Worm (Caenorhabditis elegans) whole organism, L1 larva: ENCODE measurements around the gene aly-3.

ENCODE experiments used
- C04F5.9 ChIP-seq: sonication (generic microtip); optimal IDR thresholded peaks from 2 replicates; lab custom pipeline; 2016; ENCODE audit warnings: missing genetic modification characterization, missing compliant biosample characterization
- C34B4.2 ChIP-seq: sonication (generic microtip); optimal IDR thresholded peaks from 2 replicates; lab custom pipeline; 2017; ENCODE audit warnings: mild to moderate bottlenecking, missing genetic modification characterization, missing compliant biosample characterization
- F16B12.6 ChIP-seq: fragments of 150-350 bp; optimal IDR thresholded peaks from 2 replicates; lab custom pipeline; 2014; ENCODE audit warnings: missing biosample characterization, missing genetic modification characterization
- aha-1 ChIP-seq: fragments of 150-350 bp; optimal IDR thresholded peaks from 2 replicates; lab custom pipeline; 2014; ENCODE audit warnings: missing biosample characterization, missing genetic modification characterization
- alr-1 ChIP-seq: fragments of 200-800 bp; sonication (Bioruptor generic); optimal IDR thresholded peaks from 2 replicates; lab custom pipeline; 2018; ENCODE audit warnings: borderline replicate concordance, mild to moderate bottlenecking, missing genetic modification characterization, missing compliant biosample characterization
- aly-2 ChIP-seq: fragments of 150-350 bp; optimal IDR thresholded peaks from 2 replicates; lab custom pipeline; 2014; ENCODE audit warnings: missing biosample characterization, missing genetic modification characterization
- ama-1 ChIP-seq: fragments of 150-350 bp; optimal IDR thresholded peaks from 2 replicates; lab custom pipeline; 2014
- blmp-1 ChIP-seq: fragments of 150-350 bp; optimal IDR thresholded peaks from 2 replicates; lab custom pipeline; 2014; ENCODE audit warnings: missing biosample characterization, missing genetic modification characterization
- ceh-82 ChIP-seq, 3 experiments: fragments of 150-350 bp in 1 of 3; sonication (generic microtip) in 2 of 3; optimal IDR thresholded peaks; 2 replicates each; lab custom pipeline; 2014 to 2017; ENCODE audit warnings: missing biosample characterization in 3 of 3, missing genetic modification characterization in 3 of 3
- ceh-90 ChIP-seq: sonication (generic microtip); optimal IDR thresholded peaks from 2 replicates; lab custom pipeline; 2016; ENCODE audit warnings: missing genetic modification characterization, missing compliant biosample characterization
- ces-1 ChIP-seq: fragments of 150-350 bp; optimal IDR thresholded peaks from 2 replicates; lab custom pipeline; 2014; ENCODE audit warnings: missing biosample characterization, missing genetic modification reagents, missing genetic modification characterization
- dpl-1 ChIP-seq, 3 experiments: fragments of 150-350 bp in 2 of 3; sonication (generic microtip) in 1 of 3; optimal IDR thresholded peaks; 2 replicates each; lab custom pipeline; 2014 to 2017; ENCODE audit warnings: missing biosample characterization in 3 of 3, missing genetic modification characterization in 3 of 3, missing genetic modification reagents in 3 of 3
- dsc-1 ChIP-seq: sonication (generic microtip); optimal IDR thresholded peaks from 2 replicates; lab custom pipeline; 2016; ENCODE audit warnings: mild to moderate bottlenecking, missing genetic modification characterization, missing compliant biosample characterization
- efl-1 ChIP-seq, 4 experiments: fragments of 150-350 bp; optimal IDR thresholded peaks in 3 of 4; peaks in 1 of 4; 1 replicate in 1 of 4; 2 replicates in 3 of 4; lab custom pipeline; 2014; ENCODE audit warnings: missing biosample characterization in 2 of 4, missing genetic modification characterization in 2 of 4, missing genetic modification reagents in 2 of 4
- egl-13 ChIP-seq: sonication (generic microtip); optimal IDR thresholded peaks from 2 replicates; lab custom pipeline; 2016; ENCODE audit warnings: missing genotype, missing genetic modification reagents, missing genetic modification characterization, missing compliant biosample characterization
- egl-27 ChIP-seq, 2 experiments: fragments of 150-350 bp in 1 of 2; sonication (generic microtip); optimal IDR thresholded peaks; 3 replicates each; lab custom pipeline; 2017 to 2018; ENCODE audit warnings: missing biosample characterization in 2 of 2, missing genetic modification characterization in 2 of 2, missing genetic modification reagents in 2 of 2
- elt-2 ChIP-seq: sonication (generic microtip); optimal IDR thresholded peaks from 2 replicates; lab custom pipeline; 2016; ENCODE audit warnings: missing genetic modification characterization, mild to moderate bottlenecking, inconsistent platforms, missing compliant biosample characterization, missing genetic modification reagents
- elt-3 ChIP-seq, 6 experiments: fragments of 150-350 bp in 1 of 6; sonication (generic microtip); optimal IDR thresholded peaks; 2 replicates each; lab custom pipeline; 2017 to 2018; ENCODE audit warnings: missing biosample characterization in 6 of 6, missing genetic modification characterization in 6 of 6, inconsistent platforms in 1 of 6
- fkh-10 ChIP-seq: sonication (generic microtip); optimal IDR thresholded peaks from 2 replicates; lab custom pipeline; 2017; ENCODE audit warnings: missing biosample characterization, missing genetic modification reagents, missing genetic modification characterization
- fkh-8 ChIP-seq: sonication (generic microtip); optimal IDR thresholded peaks from 2 replicates; lab custom pipeline; 2016; ENCODE audit warnings: mild to moderate bottlenecking, missing genetic modification characterization, missing compliant biosample characterization
- fos-1 ChIP-seq: fragments of 150-350 bp; optimal IDR thresholded peaks from 2 replicates; lab custom pipeline; 2014; ENCODE audit warnings: missing biosample characterization, missing genetic modification characterization
- grh-1 ChIP-seq: fragments of 200-800 bp; sonication (Bioruptor generic); IDR thresholded peaks from 2 replicates; pipeline ENCODE4 v1.3.6; 2022; ENCODE audit warnings: missing genetic modification reagents, missing genetic modification characterization, missing compliant biosample characterization
- hpl-2 ChIP-seq: fragments of 150-350 bp; optimal IDR thresholded peaks from 2 replicates; lab custom pipeline; 2014; ENCODE audit warnings: missing biosample characterization, missing genetic modification reagents, missing genetic modification characterization
- irx-1 ChIP-seq: sonication (generic microtip); optimal IDR thresholded peaks from 2 replicates; lab custom pipeline; 2016; ENCODE audit warnings: missing genetic modification characterization, missing compliant biosample characterization
- isw-1 ChIP-seq: fragments of 200-800 bp; sonication (Bioruptor generic); IDR thresholded peaks from 2 replicates; pipeline ENCODE4 v1.3.6; 2022; ENCODE audit warnings: missing genetic modification characterization, missing compliant biosample characterization
- lin-14 ChIP-seq: fragments of 200-800 bp; sonication (Bioruptor generic); optimal IDR thresholded peaks from 2 replicates; lab custom pipeline; 2018; ENCODE audit warnings: mild to moderate bottlenecking, missing genetic modification characterization, moderate library complexity, missing compliant biosample characterization
- lin-15B ChIP-seq: fragments of 150-350 bp; sonication (generic microtip); optimal IDR thresholded peaks from 3 replicates; lab custom pipeline; 2014; ENCODE audit warnings: missing biosample characterization, missing genetic modification characterization
- lin-35 ChIP-seq, 2 experiments: fragments of 150-350 bp; optimal IDR thresholded peaks; 2 replicates each; lab custom pipeline; 2014; ENCODE audit warnings: missing biosample characterization in 2 of 2, missing genetic modification characterization in 2 of 2, missing genetic modification reagents in 2 of 2
- lin-39 ChIP-seq: fragments of 150-350 bp; optimal IDR thresholded peaks from 2 replicates; lab custom pipeline; 2014; ENCODE audit warnings: missing biosample characterization, missing genetic modification reagents, missing genetic modification characterization
- lir-3 ChIP-seq: sonication (generic microtip); optimal IDR thresholded peaks from 2 replicates; lab custom pipeline; 2016; ENCODE audit warnings: mild to moderate bottlenecking, missing genetic modification characterization, moderate library complexity, missing compliant biosample characterization; ENCODE audit not compliant: poor library complexity
- lsy-2 ChIP-seq, 2 experiments: fragments of 150-350 bp; optimal IDR thresholded peaks; 2 replicates each; lab custom pipeline; 2014; ENCODE audit warnings: missing biosample characterization in 2 of 2, missing genetic modification characterization in 2 of 2
- mef-2 ChIP-seq: fragments of 150-350 bp; optimal IDR thresholded peaks from 2 replicates; lab custom pipeline; 2014; ENCODE audit warnings: missing biosample characterization, missing genetic modification characterization
- nhr-11 ChIP-seq: fragments of 150-350 bp; optimal IDR thresholded peaks from 2 replicates; lab custom pipeline; 2014; ENCODE audit warnings: missing biosample characterization, missing genetic modification characterization
- nhr-12 ChIP-seq: sonication (generic microtip); optimal IDR thresholded peaks from 2 replicates; lab custom pipeline; 2017; ENCODE audit warnings: missing biosample characterization, missing genetic modification characterization
- nhr-19 ChIP-seq: fragments of 200-800 bp; sonication (Bioruptor generic); conservative IDR thresholded peaks from 2 replicates; pipeline ENCODE4 v1.3.6; 2022; ENCODE audit warnings: missing genetic modification characterization, missing compliant biosample characterization
- nhr-20 ChIP-seq: sonication (generic microtip); optimal IDR thresholded peaks from 2 replicates; lab custom pipeline; 2016; ENCODE audit warnings: mild to moderate bottlenecking, missing genetic modification characterization, missing compliant biosample characterization
- nhr-237 ChIP-seq: fragments of 150-350 bp; optimal IDR thresholded peaks from 2 replicates; lab custom pipeline; 2014; ENCODE audit warnings: missing biosample characterization, missing genetic modification characterization
- nhr-28 ChIP-seq: fragments of 150-350 bp; optimal IDR thresholded peaks from 2 replicates; lab custom pipeline; 2014; ENCODE audit warnings: missing biosample characterization, missing genetic modification characterization
- nhr-47 ChIP-seq: sonication (generic microtip); optimal IDR thresholded peaks from 2 replicates; lab custom pipeline; 2016; ENCODE audit warnings: mild to moderate bottlenecking, missing genetic modification characterization, moderate library complexity, missing compliant biosample characterization
- nhr-71 ChIP-seq: sonication (generic microtip); optimal IDR thresholded peaks from 2 replicates; lab custom pipeline; 2016; ENCODE audit warnings: mild to moderate bottlenecking, missing genetic modification characterization, moderate library complexity, missing compliant biosample characterization
- nhr-84 ChIP-seq: sonication (generic microtip); optimal IDR thresholded peaks from 2 replicates; lab custom pipeline; 2017; ENCODE audit warnings: missing biosample characterization, missing genetic modification characterization
- nhr-90 ChIP-seq: sonication (generic microtip); optimal IDR thresholded peaks from 2 replicates; lab custom pipeline; 2016; ENCODE audit warnings: mild to moderate bottlenecking, missing genetic modification characterization, missing compliant biosample characterization; ENCODE audit not compliant: poor library complexity
- pax-3 ChIP-seq: fragments of 200-800 bp; sonication (Bioruptor generic); optimal IDR thresholded peaks from 2 replicates; lab custom pipeline; 2018; ENCODE audit warnings: mild to moderate bottlenecking, missing genetic modification characterization, moderate library complexity, missing compliant biosample characterization
- pqm-1 ChIP-seq: sonication (generic microtip); optimal IDR thresholded peaks from 3 replicates; lab custom pipeline; 2017; ENCODE audit warnings: missing biosample characterization, missing genetic modification characterization
- rnt-1 ChIP-seq: sonication (generic microtip); optimal IDR thresholded peaks from 2 replicates; lab custom pipeline; 2016; ENCODE audit warnings: mild to moderate bottlenecking, missing genetic modification characterization, moderate library complexity, missing compliant biosample characterization
- snu-23 ChIP-seq: sonication (generic microtip); optimal IDR thresholded peaks from 2 replicates; lab custom pipeline; 2016; ENCODE audit warnings: missing genetic modification characterization, missing compliant biosample characterization
- sptf-1 ChIP-seq: fragments of 150-350 bp; optimal IDR thresholded peaks from 2 replicates; lab custom pipeline; 2014; ENCODE audit warnings: missing biosample characterization, missing genetic modification characterization
- tbx-2 ChIP-seq: sonication (generic microtip); optimal IDR thresholded peaks from 2 replicates; lab custom pipeline; 2016; ENCODE audit warnings: missing genetic modification characterization, missing compliant biosample characterization
- tlp-1 ChIP-seq: fragments of 150-350 bp; optimal IDR thresholded peaks from 2 replicates; lab custom pipeline; 2014; ENCODE audit warnings: missing biosample characterization, missing genetic modification characterization
- unc-130 ChIP-seq: fragments of 150-350 bp; optimal IDR thresholded peaks from 2 replicates; lab custom pipeline; 2017; ENCODE audit warnings: missing biosample characterization, missing genetic modification characterization, inconsistent platforms
- unc-98 ChIP-seq: fragments of 200-800 bp; sonication (Bioruptor generic); IDR thresholded peaks from 2 replicates; pipeline ENCODE4 v1.3.6; 2022; ENCODE audit warnings: missing genetic modification characterization, missing compliant biosample characterization
- vab-15 ChIP-seq: sonication (generic microtip); optimal IDR thresholded peaks from 2 replicates; lab custom pipeline; 2017; ENCODE audit warnings: missing genotype, mild to moderate bottlenecking, missing genetic modification characterization, missing compliant biosample characterization
- zip-4 ChIP-seq: fragments of 200-800 bp; sonication (Bioruptor generic); optimal IDR thresholded peaks from 2 replicates; lab custom pipeline; 2018; ENCODE audit warnings: mild to moderate bottlenecking, missing genetic modification characterization, moderate library complexity, missing compliant biosample characterization
- ztf-11 ChIP-seq, 2 experiments: sonication (generic microtip); optimal IDR thresholded peaks; 2 replicates each; lab custom pipeline; 2016 to 2017; ENCODE audit warnings: missing genetic modification characterization in 2 of 2, missing biosample characterization in 1 of 2, missing compliant biosample characterization in 1 of 2

Gene aly-3

DNA sequence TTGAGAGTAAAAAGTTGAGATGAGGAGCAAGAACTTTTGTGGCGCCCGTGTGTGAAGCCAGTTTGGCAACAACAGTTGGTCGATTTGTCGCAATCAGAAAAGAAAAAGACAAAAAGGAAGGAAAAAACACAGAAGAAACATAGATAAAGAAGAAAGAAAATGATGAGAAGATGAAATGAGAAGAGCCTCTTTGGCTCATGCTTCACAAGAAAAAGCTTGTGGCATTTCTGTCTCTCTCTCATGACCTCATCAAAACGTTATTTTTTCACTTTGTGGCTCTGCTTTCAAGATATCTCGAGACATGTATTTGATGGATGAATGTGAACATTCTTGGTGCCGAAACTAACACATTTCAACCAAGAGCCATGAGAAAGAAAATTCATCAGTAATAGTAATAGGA is 10.0 kb upstream of the aly-3 start (continued):
- no peak for TF ChIP-seq lin-15B (tag; lab: Kevin White, UChicago)
- TF ChIP-seq C04F5.9, result no peak
- TF ChIP-seq ztf-11 (tag; optimal IDR thresholded peaks at IDR 0.05; lab: Kevin White, UChicago), result no peak
- TF ChIP-seq mef-2, result no peak
- no peak for TF ChIP-seq nhr-90
- no peak for TF ChIP-seq lin-39 (tag; lab: Kevin White, UChicago)
- no peak for TF ChIP-seq aha-1 (tag; lab: Kevin White, UChicago)
- peak; percentile 65 for TF ChIP-seq rnt-1
- TF ChIP-seq unc-130 (tag; lab: Kevin White, UChicago), result peak; percentile 34
- TF ChIP-seq nhr-20 (tag; lab: Kevin White, UChicago), result peak; percentile 8
- TF ChIP-seq alr-1 (tag; lab: Kevin White, UChicago), result no peak
- TF ChIP-seq nhr-11 (tag; lab: Kevin White, UChicago), result no peak
- no peak for TF ChIP-seq elt-2 (tag; lab: Kevin White, UChicago)
- TF ChIP-seq egl-27 (tag; optimal IDR thresholded peaks at IDR 0.05; lab: Kevin White, UChicago), result no peak
- TF ChIP-seq aly-2 (tag; lab: Kevin White, UChicago), result no peak
- TF ChIP-seq nhr-47, result no peak
- no peak for TF ChIP-seq zip-4 (GFP tag; lab: Kevin White, UChicago)
- no peak for TF ChIP-seq irx-1
- no peak for TF ChIP-seq dsc-1 (tag; lab: Kevin White, UChicago)
- TF ChIP-seq hpl-2, result no peak
- no peak for TF ChIP-seq ceh-82 (tag; optimal IDR thresholded peaks at IDR 0.05; lab: Kevin White, UChicago)
- no peak for TF ChIP-seq nhr-28 (tag; lab: Kevin White, UChicago)
- peak; percentile 47 for TF ChIP-seq snu-23
- no peak for TF ChIP-seq nhr-12 (tag; lab: Kevin White, UChicago)
- no peak for TF ChIP-seq nhr-237 (tag; lab: Kevin White, UChicago)
- TF ChIP-seq F16B12.6 (tag; lab: Kevin White, UChicago), result no peak
- TF ChIP-seq fos-1 (tag; lab: Kevin White, UChicago), result no peak
- no peak for TF ChIP-seq ama-1 (lab: Kevin White, UChicago)
- no peak for TF ChIP-seq efl-1 (optimal IDR thresholded peaks at IDR 0.05; lab: Kevin White, UChicago)
- TF ChIP-seq efl-1 (GFP tag; optimal IDR thresholded peaks at IDR 0.05 in 1 of 2; lab: Kevin White, UChicago), result no peak
- TF ChIP-seq vab-15 (tag; lab: Kevin White, UChicago), result no peak
- TF ChIP-seq elt-3 (tag; optimal IDR thresholded peaks at IDR 0.05; lab: Kevin White, UChicago), result no peak
- TF ChIP-seq fkh-10, result no peak
- TF ChIP-seq unc-98 (GFP tag; lab: Robert Waterston, UW), result no peak
- peak; percentile 5 to 66 for TF ChIP-seq lsy-2 (tag; optimal IDR thresholded peaks at IDR 0.05; lab: Kevin White, UChicago)
- peak; percentile 34 for TF ChIP-seq nhr-19 (GFP tag; lab: Robert Waterston, UW)
- TF ChIP-seq tlp-1 (tag; lab: Kevin White, UChicago), result no peak
- peak; percentile 67 for TF ChIP-seq nhr-71
- no peak for TF ChIP-seq pqm-1 (tag; lab: Kevin White, UChicago)
- no peak for TF ChIP-seq lin-35 (GFP tag; optimal IDR thresholded peaks at IDR 0.05; lab: Kevin White, UChicago)
- no peak for TF ChIP-seq ces-1 (GFP tag; lab: Kevin White, UChicago)
- TF ChIP-seq nhr-84, result no peak
- TF ChIP-seq grh-1 (GFP tag; lab: Robert Waterston, UW), result no peak
- TF ChIP-seq pax-3 (tag; lab: Kevin White, UChicago), result no peak
- TF ChIP-seq dpl-1 (GFP tag; optimal IDR thresholded peaks at IDR 0.05; lab: Kevin White, UChicago), result peak in 1 of 3 experiments; percentile 5
- TF ChIP-seq ceh-90, result no peak
- no peak for TF ChIP-seq fkh-8
- TF ChIP-seq isw-1 (GFP tag; lab: Robert Waterston, UW), result no peak
- TF ChIP-seq blmp-1 (tag; lab: Kevin White, UChicago), result no peak
- TF ChIP-seq sptf-1 (tag; lab: Kevin White, UChicago), result no peak
- no peak for TF ChIP-seq C34B4.2 (tag; lab: Kevin White, UChicago)
- no peak for TF ChIP-seq lir-3 (tag; lab: Kevin White, UChicago)
- TF ChIP-seq tbx-2 (tag; lab: Kevin White, UChicago), result no peak
- peak; percentile 82 for TF ChIP-seq lin-14 (GFP tag; lab: Kevin White, UChicago)
- TF ChIP-seq egl-13 (tag; lab: Kevin White, UChicago), result no peak
